Fruit fly (Drosophila melanogaster) whole organism, embryonic: ENCODE measurements around the gene Csk.

Experiments used
- Asciz ChIP-seq: fragments of 200-800 bp; sonication (Bioruptor generic); optimal IDR thresholded peaks from 2 replicates; lab custom pipeline; 2017; ENCODE audit warnings: missing biosample characterization, mild to moderate bottlenecking, missing genetic modification characterization, missing genetic modification reagents
- B-H1 ChIP-seq: fragments of 200-800 bp; sonication (Bioruptor generic); IDR thresholded peaks from 3 replicates; pipeline ENCODE4 v1.3.6; 2022; ENCODE audit warnings: missing biosample characterization, missing genetic modification characterization
- CG10462 ChIP-seq: fragments of 200-800 bp; sonication (Bioruptor generic); optimal IDR thresholded peaks from 2 replicates; lab custom pipeline; 2016; ENCODE audit warnings: missing biosample characterization, missing genetic modification characterization
- CG12299 ChIP-seq: fragments of 200-800 bp; sonication (Bioruptor generic); optimal IDR thresholded peaks from 2 replicates; lab custom pipeline; 2018; ENCODE audit warnings: missing biosample characterization, mild to moderate bottlenecking, missing genetic modification characterization
- CG12391 ChIP-seq: fragments of 200-800 bp; sonication (Bioruptor generic); optimal IDR thresholded peaks from 3 replicates; lab custom pipeline; 2018; ENCODE audit warnings: missing biosample characterization, mild to moderate bottlenecking, missing genetic modification characterization, moderate library complexity
- CG16815 ChIP-seq: fragments of 200-800 bp; sonication (Bioruptor generic); optimal IDR thresholded peaks from 3 replicates; lab custom pipeline; 2017; ENCODE audit warnings: missing biosample characterization, mild to moderate bottlenecking, missing genetic modification characterization
- CG17359 ChIP-seq: fragments of 200-800 bp; sonication (Bioruptor generic); optimal IDR thresholded peaks from 3 replicates; lab custom pipeline; 2018; ENCODE audit warnings: missing biosample characterization, mild to moderate bottlenecking, missing genetic modification characterization, moderate library complexity
- CG17612 ChIP-seq: fragments of 200-800 bp; sonication (Bioruptor generic); IDR thresholded peaks from 2 replicates; pipeline ENCODE4 v1.3.6; 2022; ENCODE audit warnings: missing biosample characterization, missing genetic modification characterization
- CG31365 ChIP-seq: fragments of 200-800 bp; sonication (Bioruptor generic); optimal IDR thresholded peaks from 2 replicates; lab custom pipeline; 2018; ENCODE audit warnings: missing biosample characterization, mild to moderate bottlenecking, missing genetic modification characterization
- CG33557 ChIP-seq: fragments of 200-800 bp; sonication (Bioruptor generic); optimal IDR thresholded peaks from 2 replicates; lab custom pipeline; 2019; ENCODE audit warnings: missing biosample characterization, mild to moderate bottlenecking, missing genetic modification characterization, moderate library complexity
- CG3847 ChIP-seq: fragments of 200-800 bp; sonication (Bioruptor generic); IDR thresholded peaks from 2 replicates; pipeline ENCODE4 v1.3.6; 2022; ENCODE audit warnings: missing biosample characterization, missing genetic modification characterization
- CG4707 ChIP-seq: fragments of 200-800 bp; sonication (Bioruptor generic); optimal IDR thresholded peaks from 2 replicates; lab custom pipeline; 2018; ENCODE audit warnings: missing biosample characterization, mild to moderate bottlenecking, missing genetic modification characterization, moderate library complexity
- CG5180 ChIP-seq: fragments of 200-800 bp; sonication (Bioruptor generic); optimal IDR thresholded peaks from 3 replicates; lab custom pipeline; 2017; ENCODE audit warnings: missing biosample characterization, missing genetic modification characterization, mild to moderate bottlenecking, moderate library complexity, missing genetic modification reagents
- CG6254 ChIP-seq: fragments of 200-800 bp; sonication (Bioruptor generic); optimal IDR thresholded peaks from 3 replicates; lab custom pipeline; 2017; ENCODE audit warnings: mild to moderate bottlenecking, missing biosample characterization, missing genetic modification reagents, missing genetic modification characterization
- CG8089 ChIP-seq: fragments of 200-800 bp; sonication (Bioruptor generic); optimal IDR thresholded peaks from 3 replicates; lab custom pipeline; 2016; ENCODE audit warnings: missing biosample characterization, missing genetic modification characterization
- CG8290 ChIP-seq, 3 experiments: fragments of 200-800 bp; sonication (Bioruptor generic); optimal IDR thresholded peaks; 2 replicates each; lab custom pipeline; 2016 to 2019; ENCODE audit warnings: missing biosample characterization in 3 of 3, missing genetic modification characterization in 3 of 3, mild to moderate bottlenecking in 2 of 3, moderate library complexity in 1 of 3
- CHES-1-like ChIP-seq: fragments of 200-800 bp; sonication (Bioruptor generic); optimal IDR thresholded peaks from 2 replicates; lab custom pipeline; 2016; ENCODE audit warnings: missing biosample characterization, missing genetic modification characterization
- Chrac-16 ChIP-seq: fragments of 200-800 bp; sonication (Bioruptor generic); optimal IDR thresholded peaks from 3 replicates; lab custom pipeline; 2016; ENCODE audit warnings: missing biosample characterization, missing genetic modification characterization
- ERR ChIP-seq: fragments of 200-800 bp; sonication (Bioruptor generic); optimal IDR thresholded peaks from 2 replicates; lab custom pipeline; 2016; ENCODE audit warnings: missing biosample characterization, missing genetic modification characterization
- H15 ChIP-seq: fragments of 200-800 bp; sonication (Bioruptor generic); IDR thresholded peaks from 3 replicates; pipeline ENCODE4 v1.3.6; 2022; ENCODE audit warnings: missing biosample characterization, missing genetic modification characterization
- HLH3B ChIP-seq: fragments of 200-800 bp; sonication (Bioruptor generic); IDR thresholded peaks from 2 replicates; pipeline ENCODE4 v1.3.6; 2022; ENCODE audit warnings: missing biosample characterization, missing genetic modification characterization
- Hand ChIP-seq: fragments of 200-800 bp; sonication (Bioruptor generic); optimal IDR thresholded peaks from 2 replicates; lab custom pipeline; 2017; ENCODE audit warnings: mild to moderate bottlenecking, missing biosample characterization, missing genetic modification reagents, missing genetic modification characterization
- HmgD ChIP-seq: fragments of 200-800 bp; sonication (Bioruptor generic); optimal IDR thresholded peaks from 3 replicates; lab custom pipeline; 2016; ENCODE audit warnings: missing biosample characterization, missing genetic modification characterization
- Hr78 ChIP-seq, 2 experiments: fragments of 200-800 bp in 1 of 2; fragments of >200 bp in 1 of 2; sonication (Bioruptor generic) in 1 of 2; optimal IDR thresholded peaks; 2 replicates each; lab custom pipeline; 2017 to 2019; ENCODE audit warnings: missing biosample characterization in 2 of 2, missing genetic modification characterization in 2 of 2, mild to moderate bottlenecking in 1 of 2, moderate library complexity in 1 of 2
- MESR4 ChIP-seq: fragments of 200-800 bp; sonication (Bioruptor generic); optimal IDR thresholded peaks from 2 replicates; lab custom pipeline; 2018; ENCODE audit warnings: missing biosample characterization, mild to moderate bottlenecking, missing genetic modification characterization, moderate library complexity
- Mes4 ChIP-seq: fragments of 200-800 bp; sonication (Bioruptor generic); optimal IDR thresholded peaks from 2 replicates; lab custom pipeline; 2016; ENCODE audit warnings: missing biosample characterization, missing genetic modification characterization
- NC2α ChIP-seq: fragments of 200-800 bp; sonication (Bioruptor generic); optimal IDR thresholded peaks from 2 replicates; lab custom pipeline; 2016; ENCODE audit warnings: missing biosample characterization, missing genetic modification characterization
- TFAM ChIP-seq: fragments of 200-800 bp; sonication (Bioruptor generic); optimal IDR thresholded peaks from 2 replicates; lab custom pipeline; 2017; ENCODE audit warnings: missing biosample characterization, missing genetic modification characterization, inconsistent platforms
- ase ChIP-seq: fragments of 200-800 bp; sonication (Bioruptor generic); IDR thresholded peaks from 3 replicates; pipeline ENCODE4 v1.3.6; 2022; ENCODE audit warnings: missing biosample characterization, missing genetic modification characterization
- az2 ChIP-seq: fragments of 200-800 bp; sonication (Bioruptor generic); optimal IDR thresholded peaks from 3 replicates; lab custom pipeline; 2016; ENCODE audit warnings: missing biosample characterization, missing genetic modification characterization
- bbx ChIP-seq: fragments of 200-800 bp; sonication (Bioruptor generic); IDR thresholded peaks from 2 replicates; pipeline ENCODE4 v1.3.6; 2022; ENCODE audit warnings: missing biosample characterization, missing genetic modification characterization; ENCODE audit not compliant: partially characterized antibody
- da ChIP-seq: fragments of 200-800 bp; sonication (Bioruptor generic); optimal IDR thresholded peaks from 2 replicates; lab custom pipeline; 2016; ENCODE audit warnings: missing biosample characterization, missing genetic modification characterization
- dysf ChIP-seq: fragments of 200-800 bp; sonication (Bioruptor generic); IDR thresholded peaks from 3 replicates; pipeline ENCODE4 v1.3.6; 2022; ENCODE audit warnings: missing biosample characterization, missing genetic modification characterization
- eyg ChIP-seq: fragments of 200-800 bp; sonication (Bioruptor generic); optimal IDR thresholded peaks from 3 replicates; lab custom pipeline; 2016; ENCODE audit warnings: missing biosample characterization, missing genetic modification characterization
- gro ChIP-seq: fragments of 200-800 bp; sonication (Bioruptor generic); optimal IDR thresholded peaks from 2 replicates; lab custom pipeline; 2016; ENCODE audit warnings: missing biosample characterization, missing genetic modification characterization
- gsb-n ChIP-seq: fragments of 200-800 bp; sonication (Bioruptor generic); optimal IDR thresholded peaks from 3 replicates; lab custom pipeline; 2018; ENCODE audit warnings: missing biosample characterization, mild to moderate bottlenecking, missing genetic modification characterization
- ken ChIP-seq: fragments of 200-800 bp; sonication (Bioruptor generic); IDR thresholded peaks from 3 replicates; pipeline ENCODE4 v1.3.6; 2022; ENCODE audit warnings: missing biosample characterization, missing genetic modification characterization
- knrl ChIP-seq: fragments of 200-800 bp; sonication (Bioruptor generic); IDR thresholded peaks from 3 replicates; pipeline ENCODE4 v1.3.6; 2022; ENCODE audit warnings: missing biosample characterization, missing genetic modification characterization; ENCODE audit not compliant: partially characterized antibody
- lab ChIP-seq: fragments of 200-800 bp; sonication (Bioruptor generic); optimal IDR thresholded peaks from 3 replicates; lab custom pipeline; 2017; ENCODE audit warnings: missing biosample characterization, missing genetic modification characterization, mild to moderate bottlenecking, moderate library complexity, missing genetic modification reagents
- maf-S ChIP-seq: fragments of 200-800 bp; sonication (Bioruptor generic); optimal IDR thresholded peaks from 2 replicates; lab custom pipeline; 2016; ENCODE audit warnings: missing biosample characterization, missing genetic modification characterization
- nerfin-2 ChIP-seq: fragments of 200-800 bp; sonication (Bioruptor generic); IDR thresholded peaks from 2 replicates; pipeline ENCODE4 v1.3.6; 2022; ENCODE audit warnings: missing biosample characterization, missing genetic modification characterization; ENCODE audit not compliant: partially characterized antibody
- nom ChIP-seq: fragments of 200-800 bp; sonication (Bioruptor generic); optimal IDR thresholded peaks from 2 replicates; lab custom pipeline; 2017; ENCODE audit warnings: missing biosample characterization, missing genetic modification characterization, mild to moderate bottlenecking, moderate library complexity, missing genetic modification reagents
- pfk ChIP-seq: fragments of 200-800 bp; sonication (Bioruptor generic); optimal IDR thresholded peaks from 2 replicates; lab custom pipeline; 2018; ENCODE audit warnings: missing biosample characterization, mild to moderate bottlenecking, missing genetic modification characterization, moderate library complexity
- pnt ChIP-seq: fragments of 200-800 bp; sonication (Bioruptor generic); optimal IDR thresholded peaks from 3 replicates; lab custom pipeline; 2016; ENCODE audit warnings: missing biosample characterization, missing genetic modification characterization
- psq ChIP-seq: fragments of 200-800 bp; sonication (Bioruptor generic); optimal IDR thresholded peaks from 2 replicates; lab custom pipeline; 2017; ENCODE audit warnings: missing biosample characterization, missing genetic modification characterization
- sens ChIP-seq: fragments of 200-800 bp; sonication (Bioruptor generic); peaks from one replicate; lab custom pipeline; 2016; ENCODE audit warnings: missing biosample characterization, missing genetic modification characterization
- slp2 ChIP-seq: fragments of 200-800 bp; sonication (Bioruptor generic); optimal IDR thresholded peaks from 2 replicates; lab custom pipeline; 2016; ENCODE audit warnings: missing biosample characterization, missing genetic modification characterization
- trem ChIP-seq: fragments of 200-800 bp; optimal IDR thresholded peaks from 3 replicates; lab custom pipeline; 2019; ENCODE audit warnings: missing biosample characterization, mild to moderate bottlenecking, missing genetic modification characterization, moderate library complexity
- tx ChIP-seq: fragments of 200-800 bp; sonication (Bioruptor generic); optimal IDR thresholded peaks from 2 replicates; lab custom pipeline; 2016; ENCODE audit warnings: missing biosample characterization, missing genetic modification characterization
- unpg ChIP-seq: fragments of 200-800 bp; sonication (Bioruptor generic); optimal IDR thresholded peaks from 3 replicates; lab custom pipeline; 2018; ENCODE audit warnings: missing biosample characterization, mild to moderate bottlenecking, missing genetic modification characterization, moderate library complexity

Gene Csk

dm6 chr3R:11678016-11678415 lies 27.5 kb upstream of the Csk start, which contains the start of gene CG18476 (continued):
- peak; percentile 92 for TF ChIP-seq CG17359 (tag; lab: Kevin White, UChicago)
- no peak for TF ChIP-seq bbx
- no peak for TF ChIP-seq slp2 (GFP tag; lab: Kevin White, UChicago)
- TF ChIP-seq knrl (GFP tag; lab: Robert Waterston, UW) = no peak
- TF ChIP-seq Mes4 (GFP tag; lab: Kevin White, UChicago) = peak; percentile 51
- peak; percentile 91 for TF ChIP-seq CG3847
- TF ChIP-seq CG31365 (tag; lab: Kevin White, UChicago) = peak; percentile 32
- TF ChIP-seq sens (GFP tag; lab: Kevin White, UChicago) = peak; percentile 96
- peak; percentile 67 for TF ChIP-seq Hand (GFP tag; lab: Kevin White, UChicago)
- peak; percentile 78 for TF ChIP-seq CG8290 (GFP tag; optimal IDR thresholded peaks at IDR 0.05; lab: Kevin White, UChicago)
- TF ChIP-seq CG8290 (tag; optimal IDR thresholded peaks at IDR 0.05; lab: Kevin White, UChicago) = peak in 1 of 2 experiments; percentile 63
- TF ChIP-seq tx (GFP tag; lab: Kevin White, UChicago) = no peak
- TF ChIP-seq Hr78 (GFP tag; optimal IDR thresholded peaks at IDR 0.05; lab: Kevin White, UChicago) = peak in 1 of 2 experiments; percentile 54
- peak; percentile 88 for TF ChIP-seq Chrac-16 (GFP tag; lab: Kevin White, UChicago)
- peak; percentile 72 for TF ChIP-seq CG10462 (GFP tag; lab: Kevin White, UChicago)
- TF ChIP-seq HLH3B (GFP tag; lab: Robert Waterston, UW) = peak; percentile 92
- peak; percentile 92 for TF ChIP-seq ase (GFP tag; lab: Robert Waterston, UW)
- TF ChIP-seq CG17612 (GFP tag; lab: Robert Waterston, UW) = peak; percentile 89
- peak; percentile 85 for TF ChIP-seq CG33557 (GFP tag; lab: Kevin White, UChicago)
- TF ChIP-seq HmgD (GFP tag; lab: Kevin White, UChicago) = no peak
- TF ChIP-seq NC2α (GFP tag; lab: Kevin White, UChicago) = peak; percentile 53
- peak; percentile 77 for TF ChIP-seq CG16815
- TF ChIP-seq MESR4 (GFP tag; lab: Kevin White, UChicago) = peak; percentile 48
- peak; percentile 93 for TF ChIP-seq trem
- peak; percentile 12 for TF ChIP-seq eyg (GFP tag; lab: Kevin White, UChicago)
- TF ChIP-seq unpg (GFP tag; lab: Kevin White, UChicago) = peak; percentile 96
- no peak for TF ChIP-seq pfk
- peak; percentile 90 for TF ChIP-seq az2 (GFP tag; lab: Kevin White, UChicago)
- peak; percentile 89 for TF ChIP-seq gsb-n (tag; lab: Kevin White, UChicago)
- TF ChIP-seq H15 = peak; percentile 91
- TF ChIP-seq Asciz (GFP tag; lab: Kevin White, UChicago) = peak; percentile 90
- peak; percentile 78 for TF ChIP-seq nom (GFP tag; lab: Kevin White, UChicago)
- TF ChIP-seq TFAM (GFP tag; lab: Kevin White, UChicago) = no peak
- TF ChIP-seq CG8089 (GFP tag; lab: Kevin White, UChicago) = peak; percentile 33
- peak; percentile 92 for TF ChIP-seq B-H1 (GFP tag; lab: Robert Waterston, UW)
- TF ChIP-seq lab (GFP tag; lab: Kevin White, UChicago) = peak; percentile 93
- peak; percentile 74 for TF ChIP-seq CG5180 (GFP tag; lab: Kevin White, UChicago)
- peak; percentile 43 for TF ChIP-seq ERR (GFP tag; lab: Kevin White, UChicago)
- TF ChIP-seq CG4707 (GFP tag; lab: Kevin White, UChicago) = peak; percentile 17
- peak; percentile 59 for TF ChIP-seq maf-S
- peak; percentile 80 for TF ChIP-seq gro (GFP tag; lab: Kevin White, UChicago)
- peak; percentile 37 for TF ChIP-seq pnt (GFP tag; lab: Kevin White, UChicago)
- TF ChIP-seq CG6254 (GFP tag; lab: Kevin White, UChicago) = peak; percentile 84
- TF ChIP-seq dysf (GFP tag; lab: Robert Waterston, UW) = peak; percentile 96
- TF ChIP-seq CHES-1-like = peak; percentile 52
- TF ChIP-seq psq (GFP tag; lab: Kevin White, UChicago) = peak; percentile 51
- TF ChIP-seq nerfin-2 (GFP tag; lab: Robert Waterston, UW) = no peak
- TF ChIP-seq da = no peak
- peak; percentile 92 for TF ChIP-seq ken
- peak; percentile 89 for TF ChIP-seq CG12299
- peak; percentile 96 for TF ChIP-seq CG12391 (tag; lab: Kevin White, UChicago)
